Worm (Caenorhabditis elegans) whole organism, L1 larva: ENCODE measurements around the gene T14G8.4.

ENCODE experiments used
- blmp-1 ChIP-seq: fragments of 150-350 bp; optimal IDR thresholded peaks from 2 replicates; lab custom pipeline; 2014; ENCODE audit warnings: missing biosample characterization, missing genetic modification characterization
- ceh-8 ChIP-seq: fragments of 200-800 bp; sonication (Bioruptor generic); optimal IDR thresholded peaks from 2 replicates; lab custom pipeline; 2018; ENCODE audit warnings: mild to moderate bottlenecking, missing genetic modification characterization, moderate library complexity, missing compliant biosample characterization
- ceh-88 ChIP-seq: fragments of 200-800 bp; sonication (Bioruptor generic); IDR thresholded peaks from 2 replicates; pipeline ENCODE4 v1.3.6; 2022; ENCODE audit warnings: missing genetic modification characterization, missing compliant biosample characterization
- ces-1 ChIP-seq: fragments of 150-350 bp; optimal IDR thresholded peaks from 2 replicates; lab custom pipeline; 2014; ENCODE audit warnings: missing biosample characterization, missing genetic modification reagents, missing genetic modification characterization
- egl-13 ChIP-seq: sonication (generic microtip); optimal IDR thresholded peaks from 2 replicates; lab custom pipeline; 2016; ENCODE audit warnings: missing genotype, missing genetic modification reagents, missing genetic modification characterization, missing compliant biosample characterization
- elt-3 ChIP-seq, 6 experiments: fragments of 150-350 bp in 1 of 6; sonication (generic microtip); optimal IDR thresholded peaks; 2 replicates each; lab custom pipeline; 2017 to 2018; ENCODE audit warnings: missing biosample characterization in 6 of 6, missing genetic modification characterization in 6 of 6, inconsistent platforms in 1 of 6
- ets-5 ChIP-seq: fragments of 200-800 bp; sonication (Bioruptor generic); IDR thresholded peaks from 2 replicates; pipeline ENCODE4 v1.3.6; 2022; ENCODE audit warnings: missing genetic modification characterization, missing compliant biosample characterization
- grh-1 ChIP-seq: fragments of 200-800 bp; sonication (Bioruptor generic); IDR thresholded peaks from 2 replicates; pipeline ENCODE4 v1.3.6; 2022; ENCODE audit warnings: missing genetic modification reagents, missing genetic modification characterization, missing compliant biosample characterization
- hlh-17 ChIP-seq: fragments of 200-800 bp; sonication (Bioruptor generic); optimal IDR thresholded peaks from 2 replicates; lab custom pipeline; 2018; ENCODE audit warnings: missing genetic modification characterization, mild to moderate bottlenecking, missing compliant biosample characterization, moderate library complexity, borderline replicate concordance
- hlh-4 ChIP-seq: sonication (generic microtip); optimal IDR thresholded peaks from 2 replicates; lab custom pipeline; 2016; ENCODE audit warnings: mild to moderate bottlenecking, missing genetic modification characterization, missing compliant biosample characterization
- isw-1 ChIP-seq: fragments of 200-800 bp; sonication (Bioruptor generic); IDR thresholded peaks from 2 replicates; pipeline ENCODE4 v1.3.6; 2022; ENCODE audit warnings: missing genetic modification characterization, missing compliant biosample characterization
- jun-1 ChIP-seq: fragments of 150-350 bp; optimal IDR thresholded peaks from 2 replicates; lab custom pipeline; 2014; ENCODE audit warnings: missing biosample characterization, missing genetic modification reagents, missing genetic modification characterization
- lin-13 ChIP-seq: fragments of 150-350 bp; optimal IDR thresholded peaks from 2 replicates; lab custom pipeline; 2014; ENCODE audit warnings: missing biosample characterization, missing genetic modification reagents, missing genetic modification characterization
- lin-14 ChIP-seq: fragments of 200-800 bp; sonication (Bioruptor generic); optimal IDR thresholded peaks from 2 replicates; lab custom pipeline; 2018; ENCODE audit warnings: mild to moderate bottlenecking, missing genetic modification characterization, moderate library complexity, missing compliant biosample characterization
- lin-39 ChIP-seq: fragments of 150-350 bp; optimal IDR thresholded peaks from 2 replicates; lab custom pipeline; 2014; ENCODE audit warnings: missing biosample characterization, missing genetic modification reagents, missing genetic modification characterization
- nhr-20 ChIP-seq: sonication (generic microtip); optimal IDR thresholded peaks from 2 replicates; lab custom pipeline; 2016; ENCODE audit warnings: mild to moderate bottlenecking, missing genetic modification characterization, missing compliant biosample characterization
- nhr-237 ChIP-seq: fragments of 150-350 bp; optimal IDR thresholded peaks from 2 replicates; lab custom pipeline; 2014; ENCODE audit warnings: missing biosample characterization, missing genetic modification characterization
- nhr-28 ChIP-seq: fragments of 150-350 bp; optimal IDR thresholded peaks from 2 replicates; lab custom pipeline; 2014; ENCODE audit warnings: missing biosample characterization, missing genetic modification characterization
- nhr-76 ChIP-seq: sonication (generic microtip); optimal IDR thresholded peaks from 2 replicates; lab custom pipeline; 2017; ENCODE audit warnings: missing biosample characterization, missing genetic modification characterization
- nhr-77 ChIP-seq: fragments of 150-350 bp; optimal IDR thresholded peaks from 2 replicates; lab custom pipeline; 2014; ENCODE audit warnings: missing biosample characterization, missing genetic modification characterization
- nhr-85 ChIP-seq: sonication (generic microtip); peaks from one replicate; lab custom pipeline; 2016; ENCODE audit warnings: missing genetic modification characterization, inconsistent platforms, missing compliant biosample characterization
- nhr-90 ChIP-seq: sonication (generic microtip); optimal IDR thresholded peaks from 2 replicates; lab custom pipeline; 2016; ENCODE audit warnings: mild to moderate bottlenecking, missing genetic modification characterization, missing compliant biosample characterization; ENCODE audit not compliant: poor library complexity
- rnt-1 ChIP-seq: sonication (generic microtip); optimal IDR thresholded peaks from 2 replicates; lab custom pipeline; 2016; ENCODE audit warnings: mild to moderate bottlenecking, missing genetic modification characterization, moderate library complexity, missing compliant biosample characterization
- unc-130 ChIP-seq: fragments of 150-350 bp; optimal IDR thresholded peaks from 2 replicates; lab custom pipeline; 2017; ENCODE audit warnings: missing biosample characterization, missing genetic modification characterization, inconsistent platforms
- unc-98 ChIP-seq: fragments of 200-800 bp; sonication (Bioruptor generic); IDR thresholded peaks from 2 replicates; pipeline ENCODE4 v1.3.6; 2022; ENCODE audit warnings: missing genetic modification characterization, missing compliant biosample characterization
- ztf-11 ChIP-seq, 2 experiments: sonication (generic microtip); optimal IDR thresholded peaks; 2 replicates each; lab custom pipeline; 2016 to 2017; ENCODE audit warnings: missing genetic modification characterization in 2 of 2, missing biosample characterization in 1 of 2, missing compliant biosample characterization in 1 of 2

T14G8.4 gene

DNA sequence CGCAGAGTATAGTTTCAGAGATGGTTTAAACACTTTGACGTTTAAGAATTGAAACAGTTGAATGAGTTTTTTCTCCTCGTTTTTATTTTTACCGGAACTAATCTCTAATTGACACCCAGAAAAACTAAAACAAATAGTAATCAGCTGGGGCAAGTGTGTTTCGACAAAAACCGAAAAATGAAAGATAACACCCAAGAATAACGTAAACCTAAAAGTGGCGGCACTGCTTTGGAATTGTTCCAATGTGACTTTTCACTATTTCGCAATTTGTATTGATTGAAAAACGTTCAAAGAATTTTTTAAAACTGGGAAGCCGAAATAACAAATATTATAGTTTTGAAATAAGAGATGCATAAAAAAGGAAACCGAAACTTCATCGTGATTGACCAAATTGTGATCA lies 44.9 kb downstream of the T14G8.4 start:
- TF ChIP-seq egl-13 (no peak), isw-1 (GFP tag; lab: Robert Waterston, UW) (no peak), nhr-76 (no peak), ceh-8 (GFP tag; lab: Kevin White, UChicago) (no peak), nhr-28 (no peak), ceh-88 (GFP tag; lab: Robert Waterston, UW) (no peak)

- TF ChIP-seq rnt-1 = peak; percentile 1
- no peak for TF ChIP-seq lin-13
- TF ChIP-seq grh-1 (GFP tag; lab: Robert Waterston, UW) = peak; percentile 60
- peak; percentile 14 for TF ChIP-seq nhr-20
- peak; percentile 71 for TF ChIP-seq nhr-85 (tag; lab: Kevin White, UChicago)
- peak; percentile 74 for TF ChIP-seq blmp-1 (tag; lab: Kevin White, UChicago)
- no peak for TF ChIP-seq nhr-237 (tag; lab: Kevin White, UChicago)
- TF ChIP-seq nhr-90 (tag; lab: Kevin White, UChicago) = no peak
- TF ChIP-seq elt-3 (tag; optimal IDR thresholded peaks at IDR 0.05; lab: Kevin White, UChicago) = peak in 2 of 6 experiments; percentile 4 to 52
- TF ChIP-seq lin-14 (GFP tag; lab: Kevin White, UChicago) = peak; percentile 56
- no peak for TF ChIP-seq hlh-17 (GFP tag; lab: Kevin White, UChicago)
- no peak for TF ChIP-seq hlh-4 (tag; lab: Kevin White, UChicago)
These were observed 48.3 kb downstream of the T14G8.4 start for ce11 chrX:12815367-12815766.

- TF ChIP-seq ces-1 (no peak), ceh-8 (GFP tag; lab: Kevin White, UChicago) (no peak), lin-39 (tag; lab: Kevin White, UChicago) (no peak), nhr-77 (no peak), lin-13 (no peak), unc-98 (GFP tag; lab: Robert Waterston, UW) (no peak), unc-130 (tag; lab: Kevin White, UChicago) (no peak), ztf-11 (tag; optimal IDR thresholded peaks at IDR 0.05; lab: Kevin White, UChicago) (no peak), nhr-85 (tag; lab: Kevin White, UChicago) (no peak), rnt-1 (no peak), jun-1 (tag; lab: Kevin White, UChicago) (no peak), ets-5 (GFP tag; lab: Robert Waterston, UW) (no peak)
- TF ChIP-seq, all 84 proteins: peak for 0
These were observed 50.2 kb downstream of the T14G8.4 start, which contains the start of gene gei-3 for ce11 chrX:12813539-12813938. TSS of gene gei-3 (minus strand) at chrX:12813639.
